Fruit fly (Drosophila melanogaster): ENCODE measurements around the gene MetRS-m.

DNA sequence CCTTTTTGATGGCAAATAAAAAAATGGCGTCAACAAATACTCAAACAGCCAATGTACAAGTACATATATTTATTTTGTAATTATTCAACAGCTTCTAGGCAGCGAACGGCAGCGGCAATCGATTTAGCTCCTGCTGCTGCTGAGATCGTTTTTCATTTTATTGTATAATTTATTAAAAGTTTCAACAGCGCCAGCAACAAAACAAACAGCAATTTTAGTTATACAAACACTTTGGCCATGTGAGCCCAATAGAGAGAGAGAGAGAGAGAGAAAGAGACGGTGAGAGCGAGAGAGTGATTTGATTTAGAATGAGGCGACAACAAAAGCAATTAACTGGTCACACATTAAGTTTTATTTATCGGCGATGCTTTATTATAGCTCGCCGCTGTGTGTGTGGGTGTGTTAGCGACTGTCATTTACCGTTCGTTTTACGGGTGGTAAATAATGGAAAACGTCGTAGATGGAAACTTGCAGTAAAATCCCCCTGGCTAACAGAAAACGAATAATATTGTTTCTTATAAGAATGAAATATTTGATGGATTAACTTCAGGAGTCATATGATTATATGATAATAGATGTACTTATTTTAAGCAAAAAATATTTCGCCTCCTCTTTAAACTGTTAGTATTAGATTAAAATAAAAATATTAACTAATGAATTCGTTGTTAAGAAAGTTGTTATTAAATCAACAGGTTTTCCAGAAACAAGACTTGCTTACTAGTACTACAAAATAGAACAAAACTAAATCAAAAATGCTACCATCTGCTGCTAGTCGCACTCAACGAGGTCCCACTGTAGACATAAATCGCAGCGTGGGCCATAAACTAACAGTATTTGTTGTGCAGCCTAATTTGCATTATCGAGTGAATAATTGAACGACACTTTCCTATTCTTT lies 25.5 kb upstream of the MetRS-m start:
- TF ChIP-seq CG17806 (tag; optimal IDR thresholded peaks at IDR 0.05) (no peak), gl (tag; optimal IDR thresholded peaks at IDR 0.05) (no peak), CG13204 (GFP tag; optimal IDR thresholded peaks at IDR 0.05) (no peak), rn (GFP tag; IDR thresholded peaks at IDR 0.05) (no peak), CG34367 (tag; optimal IDR thresholded peaks at IDR 0.05) (no peak), EcR (GFP tag; optimal IDR thresholded peaks at IDR 0.05) (no peak), Snoo (tag; optimal IDR thresholded peaks at IDR 0.05) (no peak), Ets98B (GFP tag; IDR thresholded peaks at IDR 0.05) (no peak), CG14655 (GFP tag; optimal IDR thresholded peaks at IDR 0.05) (no peak), Pif1A (GFP tag; optimal IDR thresholded peaks at IDR 0.05) (no peak), fd96Ca (GFP tag; IDR thresholded peaks at IDR 0.05) (no peak), CG10348 (GFP tag; IDR thresholded peaks at IDR 0.05) (no peak), CG8159 (tag; optimal IDR thresholded peaks at IDR 0.05) (no peak)
